Worm (Caenorhabditis elegans) whole organism, late embryonic: ENCODE data around the gene E02C12.19.

Source experiments
- K09A11.1 ChIP-seq: sonication (generic microtip); optimal IDR thresholded peaks from 2 replicates; lab custom pipeline; 2017; ENCODE audit warnings: antibody characterized with exemption, mild to moderate bottlenecking, missing genetic modification characterization, missing compliant biosample characterization; ENCODE audit not compliant: insufficient read depth
- hlh-8 ChIP-seq: sonication (generic microtip); optimal IDR thresholded peaks from 2 replicates; lab custom pipeline; 2016; ENCODE audit warnings: missing genotype, missing genetic modification characterization, missing compliant biosample characterization
- nhr-232 ChIP-seq: sonication (generic microtip); optimal IDR thresholded peaks from 2 replicates; lab custom pipeline; 2016; ENCODE audit warnings: missing genetic modification characterization, missing compliant biosample characterization
- pag-3 ChIP-seq: sonication (generic microtip); optimal IDR thresholded peaks from 2 replicates; lab custom pipeline; 2016; ENCODE audit warnings: missing compliant biosample characterization, missing genetic modification characterization, borderline replicate concordance
- sdc-2 ChIP-seq: sonication (generic microtip); optimal IDR thresholded peaks from 2 replicates; lab custom pipeline; 2016; ENCODE audit warnings: missing genotype, missing genetic modification characterization, missing compliant biosample characterization
- sox-4 ChIP-seq: sonication (generic microtip); optimal IDR thresholded peaks from 2 replicates; lab custom pipeline; 2017; ENCODE audit warnings: mild to moderate bottlenecking, missing genetic modification characterization, inconsistent platforms, missing compliant biosample characterization
- unc-42 ChIP-seq: sonication (generic microtip); optimal IDR thresholded peaks from 2 replicates; lab custom pipeline; 2016; ENCODE audit warnings: missing genotype, missing genetic modification characterization, missing compliant biosample characterization

DNA sequence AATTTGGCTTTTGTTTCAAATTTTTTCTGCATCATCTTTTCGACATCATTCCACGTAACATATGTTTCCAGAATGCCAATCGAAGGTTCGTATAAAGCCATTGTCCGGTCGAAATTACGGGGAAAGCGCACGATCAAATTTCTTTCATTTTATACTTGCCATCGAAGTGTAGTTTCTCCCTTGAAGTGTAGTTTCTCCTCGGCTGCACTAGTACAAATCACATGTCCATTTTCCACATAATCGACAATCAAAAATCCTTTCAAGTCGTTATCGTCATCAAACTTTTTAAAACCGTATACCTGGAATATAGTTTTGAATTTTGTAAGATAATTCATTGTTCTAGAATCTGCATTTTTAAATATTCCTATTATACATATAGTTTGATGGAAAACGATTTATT lies 939 bp downstream of the E02C12.19 start, which contains the start of gene E02C12.9:
- TF ChIP-seq K09A11.1 = no peak
- no peak for TF ChIP-seq unc-42
- no peak for TF ChIP-seq sdc-2
- no peak for TF ChIP-seq pag-3 (tag; lab: Kevin White, UChicago)
- no peak for TF ChIP-seq sox-4
- no peak for TF ChIP-seq nhr-232 (tag; lab: Kevin White, UChicago)
- TF ChIP-seq hlh-8 (tag; lab: Kevin White, UChicago) = no peak
